Worm (Caenorhabditis elegans) whole organism, young adult: ENCODE results near the gene ZK809.9.
A peak's percentile ranks its signal among the peaks of the same experiment; 100 is the strongest.

ENCODE experiments used
- B0019.2 ChIP-seq: fragments of 200-800 bp; sonication (Bioruptor generic); conservative IDR thresholded peaks from 2 replicates; pipeline ENCODE4 v1.3.6; 2022; ENCODE audit warnings: missing genetic modification reagents, missing genetic modification characterization, missing compliant biosample characterization
- B0336.3 ChIP-seq: fragments of 200-800 bp; sonication (Bioruptor generic); IDR thresholded peaks from 2 replicates; pipeline ENCODE4 v1.3.6; 2022; ENCODE audit warnings: missing genetic modification characterization, missing compliant biosample characterization
- F23B12.7 ChIP-seq: sonication (generic microtip); optimal IDR thresholded peaks from 2 replicates; lab custom pipeline; 2017; ENCODE audit warnings: missing genetic modification characterization, mild to moderate bottlenecking, missing compliant biosample characterization, antibody characterized with exemption, moderate library complexity; ENCODE audit not compliant: insufficient read depth
- F33H1.4 ChIP-seq: fragments of 200-800 bp; sonication (Bioruptor generic); IDR thresholded peaks from 2 replicates; pipeline ENCODE4 v1.3.6; 2022; ENCODE audit warnings: missing genetic modification reagents, missing genetic modification characterization, missing compliant biosample characterization
- F49E8.2 ChIP-seq: sonication (generic microtip); optimal IDR thresholded peaks from 3 replicates; lab custom pipeline; 2017; ENCODE audit warnings: missing genetic modification characterization, mild to moderate bottlenecking, missing compliant biosample characterization, antibody characterized with exemption, moderate library complexity; ENCODE audit not compliant: insufficient read depth
- F52B5.7 ChIP-seq: sonication (generic microtip); optimal IDR thresholded peaks from 2 replicates; lab custom pipeline; 2016; ENCODE audit warnings: mild to moderate bottlenecking, missing genetic modification characterization, missing compliant biosample characterization
- F55B11.4 ChIP-seq: sonication (generic microtip); optimal IDR thresholded peaks from 2 replicates; lab custom pipeline; 2016; ENCODE audit warnings: missing compliant biosample characterization, missing genetic modification characterization, borderline replicate concordance; ENCODE audit not compliant: insufficient read depth
- T07F8.4 ChIP-seq: sonication (generic microtip); optimal IDR thresholded peaks from 2 replicates; lab custom pipeline; 2016; ENCODE audit warnings: mild to moderate bottlenecking, missing genetic modification characterization, moderate library complexity, missing compliant biosample characterization
- Y53G8AR.9 ChIP-seq: fragments of 200-800 bp; sonication (Bioruptor generic); conservative IDR thresholded peaks from 2 replicates; pipeline ENCODE4 v1.3.6; 2022; ENCODE audit warnings: missing genetic modification reagents, missing genetic modification characterization, missing compliant biosample characterization
- attf-3 ChIP-seq: fragments of 200-800 bp; sonication (Bioruptor generic); conservative IDR thresholded peaks from 2 replicates; pipeline ENCODE4 v1.3.6; 2022; ENCODE audit warnings: missing genetic modification reagents, missing genetic modification characterization, missing compliant biosample characterization
- attf-5 ChIP-seq: fragments of 200-800 bp; sonication (Bioruptor generic); optimal IDR thresholded peaks from 2 replicates; lab custom pipeline; 2018; ENCODE audit warnings: mild to moderate bottlenecking, missing genetic modification characterization, missing compliant biosample characterization
- cebp-1 ChIP-seq, 2 experiments: fragments of 200-800 bp in 1 of 2; sonication (Bioruptor generic) in 1 of 2; sonication (generic microtip) in 1 of 2; IDR thresholded peaks in 1 of 2; optimal IDR thresholded peaks in 1 of 2; 2 replicates each; pipeline versions ENCODE4 v1.3.6 to Lab custom; 2017 to 2022; ENCODE audit warnings: missing compliant biosample characterization in 2 of 2, missing genetic modification characterization in 2 of 2, mild to moderate bottlenecking in 1 of 2, missing genetic modification reagents in 1 of 2, moderate library complexity in 1 of 2
- cebp-2 ChIP-seq: fragments of 200-800 bp; sonication (Bioruptor generic); IDR thresholded peaks from 2 replicates; pipeline ENCODE4 v1.3.6; 2022; ENCODE audit warnings: missing genetic modification characterization, missing compliant biosample characterization
- ceh-58 ChIP-seq: fragments of 200-800 bp; sonication (Bioruptor generic); IDR thresholded peaks from 2 replicates; pipeline ENCODE4 v1.3.6; 2022; ENCODE audit warnings: missing genetic modification characterization, missing compliant biosample characterization
- dpff-1 ChIP-seq: sonication (generic microtip); optimal IDR thresholded peaks from 2 replicates; lab custom pipeline; 2017; ENCODE audit warnings: mild to moderate bottlenecking, missing genetic modification characterization, missing compliant biosample characterization
- dpl-1 ChIP-seq: fragments of 150-350 bp; optimal IDR thresholded peaks from 2 replicates; lab custom pipeline; 2014; ENCODE audit warnings: missing biosample characterization, missing genetic modification reagents, missing genetic modification characterization
- efl-1 ChIP-seq: fragments of 150-350 bp; optimal IDR thresholded peaks from 2 replicates; lab custom pipeline; 2014; ENCODE audit warnings: missing biosample characterization, missing genetic modification reagents, missing genetic modification characterization
- egl-44 ChIP-seq: fragments of 200-800 bp; sonication (Bioruptor generic); IDR thresholded peaks from 2 replicates; pipeline ENCODE4 v1.3.6; 2022; ENCODE audit warnings: missing genetic modification reagents, missing genetic modification characterization, missing compliant biosample characterization
- ekl-4 ChIP-seq: fragments of 200-800 bp; sonication (Bioruptor generic); IDR thresholded peaks from 2 replicates; pipeline ENCODE4 v1.3.6; 2022; ENCODE audit warnings: missing genetic modification reagents, missing genetic modification characterization, missing compliant biosample characterization
- hsf-1 ChIP-seq: fragments of 200-800 bp; sonication (Bioruptor generic); IDR thresholded peaks from 2 replicates; pipeline ENCODE4 v1.3.6; 2022; ENCODE audit warnings: missing genetic modification reagents, missing genetic modification characterization, missing compliant biosample characterization
- let-607 ChIP-seq, 2 experiments: fragments of 200-800 bp in 1 of 2; sonication (Bioruptor generic) in 1 of 2; sonication (generic microtip) in 1 of 2; optimal IDR thresholded peaks; 2 replicates each; lab custom pipeline; 2016 to 2018; ENCODE audit warnings: mild to moderate bottlenecking in 2 of 2, missing compliant biosample characterization in 2 of 2, missing genetic modification characterization in 2 of 2, moderate library complexity in 2 of 2, missing genotype in 1 of 2
- nfya-2 ChIP-seq: fragments of 200-800 bp; sonication (Bioruptor generic); IDR thresholded peaks from 2 replicates; pipeline ENCODE4 v1.3.6; 2022; ENCODE audit warnings: missing genetic modification reagents, missing genetic modification characterization, missing compliant biosample characterization
- nfyb-1 ChIP-seq: fragments of 200-800 bp; sonication (Bioruptor generic); IDR thresholded peaks from 2 replicates; pipeline ENCODE4 v1.3.6; 2022; ENCODE audit warnings: missing genetic modification reagents, missing genetic modification characterization, missing compliant biosample characterization
- nhr-27 ChIP-seq: fragments of 200-800 bp; sonication (Bioruptor generic); optimal IDR thresholded peaks from 2 replicates; lab custom pipeline; 2018; ENCODE audit warnings: mild to moderate bottlenecking, missing genetic modification characterization, moderate library complexity, missing compliant biosample characterization
- rpc-1 ChIP-seq, 2 experiments: fragments of 150-350 bp in 1 of 2; sonication (generic microtip) in 1 of 2; optimal IDR thresholded peaks; 2 replicates each; lab custom pipeline; 2014 to 2018; ENCODE audit warnings: missing biosample characterization in 1 of 2, missing genetic modification characterization in 1 of 2, missing genetic modification reagents in 1 of 2, missing genotype in 1 of 2
- sdz-38 ChIP-seq: sonication (generic microtip); optimal IDR thresholded peaks from 2 replicates; lab custom pipeline; 2016; ENCODE audit warnings: missing genotype, missing genetic modification characterization, missing compliant biosample characterization
- snpc-1.3 ChIP-seq: sonication (generic microtip); optimal IDR thresholded peaks from 2 replicates; lab custom pipeline; 2017; ENCODE audit warnings: missing genetic modification characterization, mild to moderate bottlenecking, missing compliant biosample characterization, antibody characterized with exemption, moderate library complexity, missing genotype, missing genetic modification reagents; ENCODE audit not compliant: insufficient read depth
- snpc-4 ChIP-seq, 5 experiments: fragments of 150-350 bp in 1 of 5; sonication (generic microtip) in 4 of 5; optimal IDR thresholded peaks; 2 replicates each; lab custom pipeline; 2014 to 2018; ENCODE audit warnings: missing genetic modification characterization in 5 of 5, missing biosample characterization in 3 of 5, antibody characterized with exemption in 2 of 5, mild to moderate bottlenecking in 2 of 5, missing compliant biosample characterization in 2 of 5, missing genotype in 2 of 5, moderate library complexity in 2 of 5, missing genetic modification reagents in 1 of 5
- somi-1 ChIP-seq: fragments of 200-800 bp; sonication (Bioruptor generic); optimal IDR thresholded peaks from 2 replicates; lab custom pipeline; 2018; ENCODE audit warnings: mild to moderate bottlenecking, missing genetic modification characterization, missing compliant biosample characterization
- ztf-25 ChIP-seq: fragments of 200-800 bp; sonication (Bioruptor generic); IDR thresholded peaks from 2 replicates; pipeline ENCODE4 v1.3.6; 2022; ENCODE audit warnings: missing genetic modification reagents, missing genetic modification characterization, missing compliant biosample characterization
- ztf-28 ChIP-seq: fragments of 200-800 bp; sonication (Bioruptor generic); IDR thresholded peaks from 2 replicates; pipeline ENCODE4 v1.3.6; 2022; ENCODE audit warnings: missing genetic modification reagents, missing genetic modification characterization, missing compliant biosample characterization

Gene ZK809.9

ce11 chrIV:11644705-11645104 lies 20.4 kb upstream of the ZK809.9 start:
- TF ChIP-seq cebp-1 (GFP tag; IDR thresholded peaks at IDR 0.05; lab: Robert Waterston, UW) (0 out of 2 replicates have a peak, but pooled peaks have one; percentile 22), cebp-1 (tag; optimal IDR thresholded peaks at IDR 0.05; lab: Kevin White, UChicago) (peak; percentile 21), F52B5.7 (tag; lab: Kevin White, UChicago) (peak; percentile 13), nfya-2 (GFP tag; lab: Robert Waterston, UW) (no peak)

- TF ChIP-seq ztf-28 (no peak), snpc-4 (GFP tag; optimal IDR thresholded peaks at IDR 0.05; lab: Kevin White, UChicago) (no peak), snpc-4 (tag; optimal IDR thresholded peaks at IDR 0.05; lab: Kevin White, UChicago) (no peak), F33H1.4 (GFP tag; lab: Robert Waterston, UW) (no peak), F55B11.4 (tag; lab: Kevin White, UChicago) (no peak), nhr-27 (tag; lab: Kevin White, UChicago) (no peak), somi-1 (GFP tag; lab: Kevin White, UChicago) (no peak), snpc-1.3 (no peak), attf-3 (no peak), rpc-1 (optimal IDR thresholded peaks at IDR 0.05; lab: Kevin White, UChicago) (no peak), rpc-1 (tag; optimal IDR thresholded peaks at IDR 0.05; lab: Kevin White, UChicago) (no peak), egl-44 (no peak), ekl-4 (GFP tag; lab: Robert Waterston, UW) (no peak)
Observed at ce11 chrIV:11645354-11645753, 19.8 kb upstream of the ZK809.9 start.

ce11 chrIV:11646908-11647307 lies 18.2 kb upstream of the ZK809.9 start:
- TF ChIP-seq B0019.2 (no peak), efl-1 (no peak), sdz-38 (tag; lab: Kevin White, UChicago) (no peak), B0336.3 (GFP tag; lab: Robert Waterston, UW) (no peak), ztf-25 (GFP tag; lab: Robert Waterston, UW) (no peak), ztf-28 (no peak), Y53G8AR.9 (GFP tag; lab: Robert Waterston, UW) (no peak), attf-5 (GFP tag; lab: Kevin White, UChicago) (no peak), dpff-1 (tag; lab: Kevin White, UChicago) (no peak), cebp-2 (GFP tag; lab: Robert Waterston, UW) (no peak), F49E8.2 (tag; lab: Kevin White, UChicago) (no peak), hsf-1 (GFP tag; lab: Robert Waterston, UW) (no peak)

DNA sequence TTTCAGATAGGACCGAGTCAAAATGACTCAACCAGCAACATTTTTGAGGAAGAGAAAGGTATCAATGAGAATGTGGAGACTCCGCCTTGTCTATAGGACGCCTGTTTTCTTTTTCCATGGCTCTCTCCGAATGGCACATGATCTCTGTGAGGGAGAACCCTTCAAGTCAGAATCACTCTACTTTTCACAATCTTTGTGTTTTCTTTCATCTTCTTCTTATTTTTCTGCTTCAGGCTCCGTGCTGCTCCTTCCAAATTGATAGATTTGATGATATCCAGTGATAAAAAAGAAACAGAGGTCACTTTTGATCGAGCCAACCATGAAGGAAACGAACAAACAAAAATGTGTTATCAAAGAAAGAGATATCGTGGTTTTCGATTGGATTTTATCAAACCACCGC lies 16.1 kb upstream of the ZK809.9 start, which contains the start of gene ZK809.8:
Gene ZK809.8 (minus strand): TSS at position 34 of the 400 bp plus-strand sequence.
- no peak for TF ChIP-seq nfya-2 (GFP tag; lab: Robert Waterston, UW)
- TF ChIP-seq F23B12.7 (tag; lab: Kevin White, UChicago) = no peak
- no peak for TF ChIP-seq T07F8.4
- no peak for TF ChIP-seq let-607 (tag; optimal IDR thresholded peaks at IDR 0.05; lab: Kevin White, UChicago)
- TF ChIP-seq F52B5.7 (tag; lab: Kevin White, UChicago) = no peak
- TF ChIP-seq dpl-1 (GFP tag; lab: Kevin White, UChicago) = no peak

DNA sequence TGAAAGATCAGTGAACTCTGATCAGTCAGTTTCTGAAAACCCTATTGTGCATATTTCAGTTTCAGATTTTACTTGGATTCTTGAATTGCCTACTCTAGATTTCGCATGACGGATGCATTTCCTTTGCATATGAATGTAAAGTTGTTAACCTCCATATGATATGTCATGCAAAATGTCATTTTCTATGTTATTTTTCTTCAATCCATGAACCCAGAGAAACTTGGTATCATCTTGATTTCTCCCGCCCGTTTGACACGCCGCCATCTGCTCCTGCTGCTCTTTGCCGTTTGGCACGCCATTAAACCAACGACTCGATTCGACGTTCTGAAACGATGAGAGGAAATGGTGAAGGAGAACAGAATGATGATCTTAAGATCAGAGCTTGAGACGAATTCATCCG lies 14.8 kb upstream of the ZK809.9 start:
- TF ChIP-seq nfyb-1 (0 out of 2 replicates have a peak, but pooled peaks have one; percentile 15), ceh-58 (GFP tag; lab: Robert Waterston, UW) (no peak)
